Worm (Caenorhabditis elegans) whole organism, L4 larva: Measurements from ENCODE around the gene cnt-2.

Source experiments
- F10B5.3 ChIP-seq: sonication (generic microtip); optimal IDR thresholded peaks from 2 replicates; lab custom pipeline; 2016; ENCODE audit warnings: mild to moderate bottlenecking, missing genetic modification characterization, missing compliant biosample characterization
- T20F7.1 ChIP-seq: fragments of 200-800 bp; sonication (Bioruptor generic); optimal IDR thresholded peaks from 2 replicates; lab custom pipeline; 2018; ENCODE audit warnings: mild to moderate bottlenecking, missing genetic modification characterization, missing compliant biosample characterization
- Y105C5A.15 ChIP-seq: fragments of 200-800 bp; sonication (Bioruptor generic); IDR thresholded peaks from 2 replicates; pipeline ENCODE4 v1.3.6; 2022; ENCODE audit warnings: missing genetic modification characterization, missing compliant biosample characterization
- Y5F2A.4 ChIP-seq: fragments of 200-800 bp; sonication (Bioruptor generic); optimal IDR thresholded peaks from 2 replicates; lab custom pipeline; 2018; ENCODE audit warnings: mild to moderate bottlenecking, missing genetic modification characterization, missing compliant biosample characterization
- ZK546.5 ChIP-seq, 2 experiments: sonication (generic microtip); optimal IDR thresholded peaks; 2 replicates each; lab custom pipeline; 2017; ENCODE audit warnings: missing biosample characterization in 2 of 2, missing genetic modification characterization in 2 of 2
- aha-1 ChIP-seq: fragments of 150-350 bp; peaks from one replicate; lab custom pipeline; 2014; ENCODE audit warnings: missing biosample characterization, missing genetic modification characterization
- aly-2 ChIP-seq: sonication (generic microtip); optimal IDR thresholded peaks from 2 replicates; lab custom pipeline; 2018; ENCODE audit warnings: missing biosample characterization, missing genetic modification characterization
- arid-1 ChIP-seq: fragments of 200-800 bp; sonication (Bioruptor generic); conservative IDR thresholded peaks from 2 replicates; pipeline ENCODE4 v1.3.6; 2022; ENCODE audit warnings: missing genetic modification reagents, missing genetic modification characterization, missing compliant biosample characterization
- attf-4 ChIP-seq: sonication (generic microtip); optimal IDR thresholded peaks from 3 replicates; lab custom pipeline; 2017; ENCODE audit warnings: missing biosample characterization, missing genetic modification characterization
- ceh-20 ChIP-seq: fragments of 200-800 bp; sonication (Bioruptor generic); IDR thresholded peaks from 2 replicates; pipeline ENCODE4 v1.3.6; 2022; ENCODE audit warnings: missing genetic modification reagents, missing genetic modification characterization, missing compliant biosample characterization
- daf-12 ChIP-seq: fragments of 150-350 bp; optimal IDR thresholded peaks from 2 replicates; lab custom pipeline; 2014; ENCODE audit warnings: missing biosample characterization, missing genetic modification reagents, missing genetic modification characterization
- daf-16 ChIP-seq, 3 experiments: sonication (generic microtip); optimal IDR thresholded peaks; 2 replicates each; lab custom pipeline; 2016 to 2017; ENCODE audit warnings: missing genetic modification characterization in 3 of 3, missing genetic modification reagents in 3 of 3, mild to moderate bottlenecking in 2 of 3, missing compliant biosample characterization in 2 of 3, missing biosample characterization in 1 of 3, moderate library complexity in 1 of 3
- daf-19 ChIP-seq: fragments of 200-800 bp; sonication (Bioruptor generic); conservative IDR thresholded peaks from 2 replicates; pipeline ENCODE4 v1.3.6; 2022; ENCODE audit warnings: missing genetic modification characterization, missing compliant biosample characterization
- dpl-1 ChIP-seq: fragments of 150-350 bp; optimal IDR thresholded peaks from 2 replicates; lab custom pipeline; 2014; ENCODE audit warnings: missing biosample characterization, missing genetic modification reagents, missing genetic modification characterization
- egl-43 ChIP-seq: fragments of 200-800 bp; sonication (Bioruptor generic); IDR thresholded peaks from 2 replicates; pipeline ENCODE4 v1.3.6; 2022; ENCODE audit warnings: missing genetic modification reagents, missing genetic modification characterization, missing compliant biosample characterization
- hlh-30 ChIP-seq: sonication (generic microtip); optimal IDR thresholded peaks from 2 replicates; lab custom pipeline; 2017; ENCODE audit warnings: antibody characterized with exemption, mild to moderate bottlenecking, missing genetic modification characterization, missing compliant biosample characterization; ENCODE audit not compliant: insufficient read depth
- jun-1 ChIP-seq: fragments of 150-350 bp; optimal IDR thresholded peaks from 2 replicates; lab custom pipeline; 2014; ENCODE audit warnings: missing biosample characterization, missing genetic modification reagents, missing genetic modification characterization
- lim-7 ChIP-seq: fragments of 200-800 bp; sonication (Bioruptor generic); IDR thresholded peaks from 2 replicates; pipeline ENCODE4 v1.3.6; 2022; ENCODE audit warnings: missing genetic modification characterization, missing compliant biosample characterization
- lin-29 ChIP-seq: fragments of 200-800 bp; sonication (Bioruptor generic); IDR thresholded peaks from 2 replicates; pipeline ENCODE4 v1.3.6; 2022; ENCODE audit warnings: missing genetic modification reagents, missing genetic modification characterization, missing compliant biosample characterization
- lin-38 ChIP-seq: fragments of 200-800 bp; sonication (Bioruptor generic); IDR thresholded peaks from 2 replicates; pipeline ENCODE4 v1.3.6; 2022; ENCODE audit warnings: missing genetic modification reagents, missing genetic modification characterization, missing compliant biosample characterization
- madf-9 ChIP-seq: fragments of 200-800 bp; sonication (Bioruptor generic); conservative IDR thresholded peaks from 2 replicates; pipeline ENCODE4 v1.3.6; 2022; ENCODE audit warnings: missing genetic modification reagents, missing genetic modification characterization, missing compliant biosample characterization
- mdl-1 ChIP-seq, 2 experiments: fragments of 150-350 bp in 1 of 2; sonication (generic microtip) in 1 of 2; optimal IDR thresholded peaks; 2 replicates each; lab custom pipeline; 2014 to 2017; ENCODE audit warnings: missing biosample characterization in 2 of 2, missing genetic modification characterization in 2 of 2
- mdt-29 ChIP-seq: fragments of 200-800 bp; sonication (Bioruptor generic); IDR thresholded peaks from 2 replicates; pipeline ENCODE4 v1.3.6; 2022; ENCODE audit warnings: missing genetic modification reagents, missing genetic modification characterization, missing compliant biosample characterization
- mes-2 ChIP-seq: sonication (generic microtip); optimal IDR thresholded peaks from 2 replicates; lab custom pipeline; 2016; ENCODE audit warnings: missing genotype, mild to moderate bottlenecking, missing genetic modification characterization, missing compliant biosample characterization; ENCODE audit not compliant: poor library complexity, severe bottlenecking
- nhr-25 ChIP-seq: sonication (generic microtip); optimal IDR thresholded peaks from 2 replicates; lab custom pipeline; 2017; ENCODE audit warnings: missing genetic modification characterization, mild to moderate bottlenecking, missing compliant biosample characterization, antibody characterized with exemption, moderate library complexity, borderline replicate concordance; ENCODE audit not compliant: insufficient read depth
- nhr-28 ChIP-seq: fragments of 150-350 bp; optimal IDR thresholded peaks from 2 replicates; lab custom pipeline; 2014; ENCODE audit warnings: missing biosample characterization, missing genetic modification characterization
- nhr-41 ChIP-seq: fragments of 200-800 bp; sonication (Bioruptor generic); IDR thresholded peaks from 2 replicates; pipeline ENCODE4 v1.3.6; 2022; ENCODE audit warnings: missing genetic modification reagents, missing genetic modification characterization, missing compliant biosample characterization
- nhr-42 ChIP-seq: fragments of 200-800 bp; sonication (Bioruptor generic); IDR thresholded peaks from 2 replicates; pipeline ENCODE4 v1.3.6; 2022; ENCODE audit warnings: missing genetic modification characterization, missing compliant biosample characterization
- nhr-6 ChIP-seq: fragments of 150-350 bp; optimal IDR thresholded peaks from 2 replicates; lab custom pipeline; 2014; ENCODE audit warnings: missing biosample characterization, missing genetic modification characterization
- nhr-76 ChIP-seq: fragments of 150-350 bp; optimal IDR thresholded peaks from 2 replicates; lab custom pipeline; 2014; ENCODE audit warnings: missing biosample characterization, missing genetic modification characterization
- pqm-1 ChIP-seq: sonication (generic microtip); optimal IDR thresholded peaks from 2 replicates; lab custom pipeline; 2017; ENCODE audit warnings: missing biosample characterization, missing genetic modification characterization
- snpc-1.2 ChIP-seq: fragments of 200-800 bp; sonication (Bioruptor generic); IDR thresholded peaks from 2 replicates; pipeline ENCODE4 v1.3.6; 2022; ENCODE audit warnings: missing genetic modification reagents, missing genetic modification characterization, missing compliant biosample characterization
- unc-130 ChIP-seq: sonication (generic microtip); optimal IDR thresholded peaks from 2 replicates; lab custom pipeline; 2016; ENCODE audit warnings: missing genetic modification reagents, missing genetic modification characterization, missing compliant biosample characterization
- unc-39 ChIP-seq: sonication (generic microtip); optimal IDR thresholded peaks from 2 replicates; lab custom pipeline; 2017; ENCODE audit warnings: missing biosample characterization, missing genetic modification characterization
- unc-62 ChIP-seq, 3 experiments: fragments of 150-350 bp in 1 of 3; sonication (generic microtip); optimal IDR thresholded peaks in 2 of 3; peaks in 1 of 3; 1 replicate in 1 of 3; 2 replicates in 2 of 3; lab custom pipeline; 2014 to 2017; ENCODE audit warnings: missing biosample characterization in 3 of 3, missing genetic modification characterization in 3 of 3, missing genetic modification reagents in 3 of 3, missing genotype in 1 of 3
- zfp-2 ChIP-seq: sonication (generic microtip); optimal IDR thresholded peaks from 2 replicates; lab custom pipeline; 2016; ENCODE audit warnings: mild to moderate bottlenecking, missing genetic modification characterization, missing compliant biosample characterization
- zip-11 ChIP-seq: fragments of 200-800 bp; sonication (Bioruptor generic); IDR thresholded peaks from 2 replicates; pipeline ENCODE4 v1.3.6; 2022; ENCODE audit warnings: missing genetic modification characterization, missing compliant biosample characterization
- zip-2 ChIP-seq: fragments of 150-350 bp; optimal IDR thresholded peaks from 2 replicates; lab custom pipeline; 2014; ENCODE audit warnings: missing biosample characterization, missing genetic modification characterization

Gene cnt-2

ce11 chrIII:10634034-10634433, 20.8 kb upstream of the cnt-2 start (continued):
- TF ChIP-seq zfp-2 (tag; lab: Kevin White, UChicago) = no peak
- no peak for TF ChIP-seq lim-7 (GFP tag; lab: Robert Waterston, UW)
- no peak for TF ChIP-seq jun-1 (tag; lab: Kevin White, UChicago)
- no peak for TF ChIP-seq nhr-76 (tag; lab: Kevin White, UChicago)
- TF ChIP-seq daf-16 (GFP tag; optimal IDR thresholded peaks at IDR 0.05; lab: Kevin White, UChicago) = peak in 1 of 2 experiments; percentile 42
- peak; percentile 62 for TF ChIP-seq daf-16 (tag; optimal IDR thresholded peaks at IDR 0.05; lab: Kevin White, UChicago)
- peak; percentile 54; the same call in 1 of the 2 replicates for TF ChIP-seq madf-9
- TF ChIP-seq snpc-1.2 (GFP tag; lab: Robert Waterston, UW) = peak; percentile 53; the same call in 1 of the 2 replicates
- TF ChIP-seq zip-11 = 0 out of 2 replicates have a peak, but pooled peaks have one; percentile 51
- TF ChIP-seq mdt-29 (GFP tag; lab: Robert Waterston, UW) = no peak
- peak; percentile 79 for TF ChIP-seq mes-2 (tag; lab: Kevin White, UChicago)
- TF ChIP-seq aly-2 (tag; lab: Kevin White, UChicago) = no peak
- TF ChIP-seq lin-29 (GFP tag; lab: Robert Waterston, UW) = peak; percentile 43; the same call in 1 of the 2 replicates
- TF ChIP-seq dpl-1 (GFP tag; lab: Kevin White, UChicago) = peak; percentile 60
- peak; percentile 87 for TF ChIP-seq ceh-20

DNA sequence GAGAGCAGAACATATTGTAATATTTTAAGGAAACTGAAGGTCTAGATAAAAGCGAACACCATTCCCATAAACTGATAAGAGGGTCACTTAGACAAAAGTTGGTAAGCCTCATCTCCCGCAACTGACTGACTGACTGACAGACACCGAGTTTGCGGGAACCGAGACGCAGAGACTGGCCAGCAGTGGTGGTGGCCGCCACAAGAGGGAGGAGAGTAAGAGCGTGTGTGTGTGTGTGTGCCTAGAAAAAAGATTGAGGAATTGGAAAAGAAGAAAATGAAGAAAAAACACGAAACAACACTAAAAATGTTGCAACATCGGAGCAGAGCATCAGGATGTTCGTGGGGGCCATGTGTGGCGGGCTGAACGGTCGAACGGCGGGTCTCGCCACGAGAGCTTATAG, 20.2 kb upstream of the cnt-2 start:
- TF ChIP-seq zip-2 (tag; lab: Kevin White, UChicago) (no peak), unc-62 (GFP tag; optimal IDR thresholded peaks at IDR 0.05 in 1 of 2; lab: Kevin White, UChicago) (peak in 1 of 2 experiments; percentile 71), unc-62 (tag; optimal IDR thresholded peaks at IDR 0.05; lab: Kevin White, UChicago) (no peak), egl-43 (GFP tag; lab: Robert Waterston, UW) (no peak), Y105C5A.15 (no peak), pqm-1 (tag; lab: Kevin White, UChicago) (no peak), ZK546.5 (tag; optimal IDR thresholded peaks at IDR 0.05; lab: Kevin White, UChicago) (no peak), nhr-6 (no peak), nhr-25 (tag; lab: Kevin White, UChicago) (no peak), daf-12 (tag; lab: Kevin White, UChicago) (no peak), nhr-28 (tag; lab: Kevin White, UChicago) (peak; percentile 10), daf-19 (GFP tag; lab: Robert Waterston, UW) (no peak), F10B5.3 (tag; lab: Kevin White, UChicago) (no peak), arid-1 (GFP tag; lab: Robert Waterston, UW) (no peak), attf-4 (tag; lab: Kevin White, UChicago) (no peak), nhr-41 (no peak), lin-38 (GFP tag; lab: Robert Waterston, UW) (no peak), nhr-42 (GFP tag; lab: Robert Waterston, UW) (no peak), Y5F2A.4 (GFP tag; lab: Kevin White, UChicago) (no peak), mes-2 (tag; lab: Kevin White, UChicago) (peak; percentile 38), hlh-30 (tag; lab: Kevin White, UChicago) (peak; percentile 33), unc-130 (GFP tag; lab: Kevin White, UChicago) (no peak), daf-16 (GFP tag; optimal IDR thresholded peaks at IDR 0.05; lab: Kevin White, UChicago) (no peak), daf-16 (tag; optimal IDR thresholded peaks at IDR 0.05; lab: Kevin White, UChicago) (no peak), T20F7.1 (GFP tag; lab: Kevin White, UChicago) (no peak), mdl-1 (tag; optimal IDR thresholded peaks at IDR 0.05; lab: Kevin White, UChicago) (peak in 1 of 2 experiments; percentile 39), unc-39 (tag; lab: Kevin White, UChicago) (no peak), aha-1 (tag; lab: Kevin White, UChicago) (peak; percentile 92)
- TF ChIP-seq, all 104 proteins: peak for 6
